Fruit fly (Drosophila melanogaster) whole organism, pupa: ENCODE results near the gene Enoph.

ENCODE experiments used
- CG8159 ChIP-seq: fragments of 200-800 bp; sonication (Bioruptor generic); optimal IDR thresholded peaks from 3 replicates; lab custom pipeline; 2018; ENCODE audit warnings: missing biosample characterization, mild to moderate bottlenecking, missing genetic modification characterization, moderate library complexity
- CG8301 ChIP-seq: fragments of 200-800 bp; sonication (Bioruptor generic); optimal IDR thresholded peaks from 2 replicates; lab custom pipeline; 2018; ENCODE audit warnings: missing biosample characterization, mild to moderate bottlenecking, missing genetic modification characterization

dm6 chr3R:5263311-5264250 lies 7.1 kb upstream of the Enoph start:
- TF ChIP-seq CG8159 (tag; lab: Kevin White, UChicago), result peak; percentile 81
- peak; percentile 28 for TF ChIP-seq CG8301 (tag; lab: Kevin White, UChicago)
